Fruit fly (Drosophila melanogaster): ENCODE data around the gene S6k.

Gene S6k

DNA sequence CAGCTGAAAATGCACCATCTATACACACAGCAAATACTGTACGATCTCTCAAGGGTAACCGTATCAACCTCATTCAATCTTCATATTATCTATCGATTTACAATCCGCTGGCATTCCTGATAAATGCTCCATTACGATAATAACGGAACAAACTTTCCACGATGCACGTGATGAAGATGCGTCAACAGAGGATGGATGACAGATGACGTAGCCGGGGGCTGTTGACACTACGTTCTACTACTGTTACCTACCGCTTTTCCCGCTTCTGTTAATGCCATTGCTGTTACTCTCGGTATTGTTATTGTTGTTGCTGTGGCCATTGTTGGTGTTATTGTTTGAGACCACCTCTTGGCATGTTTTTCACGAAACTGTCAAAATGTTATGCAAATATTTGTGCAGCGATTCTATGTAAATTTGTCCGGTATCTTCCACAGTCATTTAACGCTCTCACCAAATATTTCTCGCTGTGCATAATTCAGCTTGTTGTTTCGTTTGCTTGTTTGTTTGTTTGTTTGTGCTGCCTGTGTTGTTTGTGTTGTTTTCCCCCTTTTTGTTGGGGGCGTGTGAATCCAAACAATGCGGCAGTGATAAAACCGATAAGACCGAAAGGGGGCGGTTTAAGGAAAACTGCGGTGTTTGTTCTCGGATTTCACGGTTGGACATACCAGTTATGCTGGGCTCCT is 13.2 kb upstream of the S6k start (continued):
- TF ChIP-seq Nf-YB (GFP tag; optimal IDR thresholded peaks at IDR 0.05) = peak; percentile 72
- TF ChIP-seq CG10267 (tag; optimal IDR thresholded peaks at IDR 0.05) = peak; percentile 71
- no peak for TF ChIP-seq Adf1 (GFP tag; IDR thresholded peaks at IDR 0.05)
- TF ChIP-seq kah (GFP tag; optimal IDR thresholded peaks at IDR 0.05) = peak; percentile 67
- TF ChIP-seq CG15011 (GFP tag; optimal IDR thresholded peaks at IDR 0.05) = peak; percentile 78
- peak; percentile 89 for TF ChIP-seq dmrt11E (tag; optimal IDR thresholded peaks at IDR 0.05)
- TF ChIP-seq Hand (GFP tag; optimal IDR thresholded peaks at IDR 0.05) = no peak
- peak; percentile 73 for TF ChIP-seq scrt (GFP tag; optimal IDR thresholded peaks at IDR 0.05)
- peak; percentile 73 for TF ChIP-seq CG12391 (tag; optimal IDR thresholded peaks at IDR 0.05)
- TF ChIP-seq Jarid2 (GFP tag; optimal IDR thresholded peaks at IDR 0.05) = peak; percentile 79
- TF ChIP-seq Pdp1 (GFP tag; optimal IDR thresholded peaks at IDR 0.05) = peak; percentile 51 to 81
- TF ChIP-seq kay (GFP tag; optimal IDR thresholded peaks at IDR 0.05) = peak; percentile 53
- peak; percentile 33 for TF ChIP-seq CG6854 (GFP tag; optimal IDR thresholded peaks at IDR 0.05)
- peak; percentile 56 for TF ChIP-seq grn (GFP tag; optimal IDR thresholded peaks at IDR 0.05)
- TF ChIP-seq Dfd (GFP tag; optimal IDR thresholded peaks at IDR 0.05) = no peak
- TF ChIP-seq Doc3 (GFP tag; IDR thresholded peaks at IDR 0.05; ENCODE audit: partially characterized antibody) = no peak
- TF ChIP-seq Mrtf (GFP tag; IDR thresholded peaks at IDR 0.05) = no peak
- no peak for TF ChIP-seq Stat92E (GFP tag; optimal IDR thresholded peaks at IDR 0.05)
- no peak for TF ChIP-seq bowl (GFP tag; IDR thresholded peaks at IDR 0.05)
- TF ChIP-seq corto (GFP tag; optimal IDR thresholded peaks at IDR 0.05) = no peak
- no peak for TF ChIP-seq al (GFP tag; IDR thresholded peaks at IDR 0.05)
- TF ChIP-seq CG17385 (GFP tag; optimal IDR thresholded peaks at IDR 0.05) = peak; percentile 47
- peak in 1 of 2 experiments; percentile 14 for TF ChIP-seq Hr78 (GFP tag; optimal IDR thresholded peaks at IDR 0.05)
- peak; percentile 21; the same call in 1 of the 3 replicates for TF ChIP-seq B-H1 (GFP tag; IDR thresholded peaks at IDR 0.05)
- TF ChIP-seq chif (GFP tag; optimal IDR thresholded peaks at IDR 0.05) = peak; percentile 83 to 86
- TF ChIP-seq CG17186 (GFP tag; optimal IDR thresholded peaks at IDR 0.05) = peak; percentile 90
- no peak for TF ChIP-seq dimm (GFP tag; IDR thresholded peaks at IDR 0.05)
- peak; percentile 81 for TF ChIP-seq CG9609 (GFP tag; optimal IDR thresholded peaks at IDR 0.05)
- TF ChIP-seq gem (tag; optimal IDR thresholded peaks at IDR 0.05) = peak; percentile 86
- TF ChIP-seq so (GFP tag; IDR thresholded peaks at IDR 0.05) = 0 out of 3 replicates have a peak, but pooled peaks have one; percentile 56
- peak; percentile 88 for TF ChIP-seq org-1 (GFP tag; optimal IDR thresholded peaks at IDR 0.05)
- peak; percentile 58 for TF ChIP-seq CG14050 (GFP tag; IDR thresholded peaks at IDR 0.05)
- TF ChIP-seq CG31388 (GFP tag; optimal IDR thresholded peaks at IDR 0.05) = peak; percentile 54
- peak; percentile 66 for TF ChIP-seq CG17829 (tag; optimal IDR thresholded peaks at IDR 0.05)
- no peak for TF ChIP-seq mld (GFP tag; IDR thresholded peaks at IDR 0.05; ENCODE audit: partially characterized antibody)
- peak; percentile 40 for TF ChIP-seq exex (tag; optimal IDR thresholded peaks at IDR 0.05)
- TF ChIP-seq Ssrp (tag; optimal IDR thresholded peaks at IDR 0.05) = peak; percentile 47
- peak; percentile 93 for TF ChIP-seq CG9727 (GFP tag; optimal IDR thresholded peaks at IDR 0.05)
- no peak for TF ChIP-seq h (optimal IDR thresholded peaks at IDR 0.05)

DNA sequence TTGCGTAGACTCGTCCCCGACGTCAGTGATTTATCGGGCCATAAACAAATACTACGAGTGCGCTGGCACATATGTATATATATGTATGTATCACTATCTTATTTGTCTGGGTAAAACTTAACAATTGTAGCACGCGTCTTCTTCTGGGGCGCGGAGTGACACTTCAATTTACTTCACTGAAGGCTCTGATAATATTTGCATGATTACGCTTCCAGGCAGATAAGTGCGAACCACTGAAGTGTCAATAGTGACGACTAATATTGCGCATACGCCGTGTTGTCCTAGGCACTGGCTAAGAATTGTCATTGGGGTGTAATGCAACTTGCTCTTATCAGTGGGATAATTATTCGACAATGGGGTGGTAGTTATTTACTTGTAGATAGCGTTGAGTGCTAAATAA is 10.8 kb upstream of the S6k start:
- no peak for TF ChIP-seq CG18599 (GFP tag; optimal IDR thresholded peaks at IDR 0.05)
- TF ChIP-seq bcd (GFP tag; optimal IDR thresholded peaks at IDR 0.05) = no peak
- no peak for TF ChIP-seq CG12744 (GFP tag; optimal IDR thresholded peaks at IDR 0.05)
- no peak for TF ChIP-seq CG43689 (GFP tag; IDR thresholded peaks at IDR 0.05)
- no peak for TF ChIP-seq sisA (GFP tag; IDR thresholded peaks at IDR 0.05)
- no peak for TF ChIP-seq nau (GFP tag; optimal IDR thresholded peaks at IDR 0.05)
- TF ChIP-seq HHEX (GFP tag; optimal IDR thresholded peaks at IDR 0.05) = no peak
- TF ChIP-seq CG4282 (GFP tag; optimal IDR thresholded peaks at IDR 0.05) = no peak
- TF ChIP-seq Hmx (GFP tag; optimal IDR thresholded peaks at IDR 0.05) = no peak
- TF ChIP-seq ash1 (GFP tag; optimal IDR thresholded peaks at IDR 0.05) = no peak
- no peak for TF ChIP-seq bsh (GFP tag; optimal IDR thresholded peaks at IDR 0.05)
- TF ChIP-seq GATAe (GFP tag; conservative IDR thresholded peaks at IDR 0.05) = no peak

Measured in whole organism, embryonic.